Worm (Caenorhabditis elegans) whole organism, mixed stage, embryonic: ENCODE measurements around the gene T16G1.4.

Experiments
- bed-3 ChIP-seq: fragments of 200-800 bp; sonication (Bioruptor generic); optimal IDR thresholded peaks from 3 replicates; lab custom pipeline; 2018; ENCODE audit warnings: mild to moderate bottlenecking, missing genetic modification characterization, moderate library complexity, missing compliant biosample characterization
- blmp-1 ChIP-seq: fragments of 150-350 bp; optimal IDR thresholded peaks from 2 replicates; lab custom pipeline; 2014; ENCODE audit warnings: missing biosample characterization, missing genetic modification characterization
- ceh-39 ChIP-seq: fragments of 150-350 bp; optimal IDR thresholded peaks from 2 replicates; lab custom pipeline; 2014; ENCODE audit warnings: missing biosample characterization, missing genetic modification characterization
- ceh-43 ChIP-seq: fragments of 200-800 bp; sonication (Bioruptor generic); optimal IDR thresholded peaks from 2 replicates; lab custom pipeline; 2018; ENCODE audit warnings: mild to moderate bottlenecking, missing genetic modification characterization, moderate library complexity, missing compliant biosample characterization
- ceh-83 ChIP-seq: fragments of 200-800 bp; sonication (Bioruptor generic); optimal IDR thresholded peaks from 2 replicates; lab custom pipeline; 2018; ENCODE audit warnings: mild to moderate bottlenecking, missing genetic modification characterization, missing compliant biosample characterization
- ces-1 ChIP-seq: fragments of 150-350 bp; optimal IDR thresholded peaks from 2 replicates; lab custom pipeline; 2014; ENCODE audit warnings: missing biosample characterization, missing genetic modification reagents, missing genetic modification characterization
- cnd-1 ChIP-seq: fragments of 200-800 bp; sonication (Bioruptor generic); optimal IDR thresholded peaks from 2 replicates; lab custom pipeline; 2018; ENCODE audit warnings: mild to moderate bottlenecking, missing genetic modification characterization, missing compliant biosample characterization
- elt-1 ChIP-seq: sonication (generic microtip); optimal IDR thresholded peaks from 2 replicates; lab custom pipeline; 2017; ENCODE audit warnings: missing genetic modification characterization, mild to moderate bottlenecking, missing compliant biosample characterization, antibody characterized with exemption, moderate library complexity, borderline replicate concordance; ENCODE audit not compliant: insufficient read depth
- elt-3 ChIP-seq: fragments of 150-350 bp; optimal IDR thresholded peaks from 2 replicates; lab custom pipeline; 2014; ENCODE audit warnings: missing biosample characterization, missing genetic modification characterization
- flh-1 ChIP-seq: fragments of 200-800 bp; sonication (Bioruptor generic); optimal IDR thresholded peaks from 2 replicates; lab custom pipeline; 2018; ENCODE audit warnings: mild to moderate bottlenecking, missing genetic modification characterization, moderate library complexity, missing compliant biosample characterization
- ham-2 ChIP-seq: fragments of 200-800 bp; sonication (Bioruptor generic); optimal IDR thresholded peaks from 2 replicates; lab custom pipeline; 2018; ENCODE audit warnings: mild to moderate bottlenecking, missing genetic modification characterization, missing compliant biosample characterization
- hlh-1 ChIP-seq: fragments of 150-350 bp; optimal IDR thresholded peaks from 2 replicates; lab custom pipeline; 2014; ENCODE audit warnings: missing biosample characterization, missing genetic modification reagents, missing genetic modification characterization
- lin-13 ChIP-seq: fragments of 150-350 bp; optimal IDR thresholded peaks from 2 replicates; lab custom pipeline; 2014; ENCODE audit warnings: missing biosample characterization, missing genetic modification characterization
- lsy-2 ChIP-seq: fragments of 150-350 bp; optimal IDR thresholded peaks from 2 replicates; lab custom pipeline; 2014; ENCODE audit warnings: missing biosample characterization, missing genetic modification characterization
- mab-5 ChIP-seq: fragments of 150-350 bp; optimal IDR thresholded peaks from 2 replicates; lab custom pipeline; 2014; ENCODE audit warnings: missing biosample characterization, missing genetic modification characterization
- mep-1 ChIP-seq: fragments of 150-350 bp; optimal IDR thresholded peaks from 2 replicates; lab custom pipeline; 2017; ENCODE audit warnings: missing biosample characterization, missing genetic modification reagents, missing genetic modification characterization, inconsistent platforms
- nhr-12 ChIP-seq: fragments of 150-350 bp; optimal IDR thresholded peaks from 2 replicates; lab custom pipeline; 2014; ENCODE audit warnings: missing biosample characterization, missing genetic modification characterization
- nhr-2 ChIP-seq: fragments of 150-350 bp; optimal IDR thresholded peaks from 2 replicates; lab custom pipeline; 2014; ENCODE audit warnings: missing biosample characterization, missing genetic modification characterization
- nhr-237 ChIP-seq: fragments of 150-350 bp; optimal IDR thresholded peaks from 2 replicates; lab custom pipeline; 2014; ENCODE audit warnings: missing biosample characterization, missing genetic modification characterization
- nhr-28 ChIP-seq: fragments of 150-350 bp; optimal IDR thresholded peaks from 2 replicates; lab custom pipeline; 2014; ENCODE audit warnings: missing biosample characterization, missing genetic modification characterization
- nhr-76 ChIP-seq: sonication (generic microtip); optimal IDR thresholded peaks from 2 replicates; lab custom pipeline; 2017; ENCODE audit warnings: missing biosample characterization, missing genetic modification characterization
- pha-4 ChIP-seq: fragments of 150-350 bp; optimal IDR thresholded peaks from 2 replicates; lab custom pipeline; 2018; ENCODE audit warnings: missing biosample characterization, missing genetic modification reagents, missing genetic modification characterization
- snpc-4 ChIP-seq: fragments of 150-350 bp; optimal IDR thresholded peaks from 2 replicates; lab custom pipeline; 2014; ENCODE audit warnings: missing biosample characterization, missing genetic modification characterization
- sptf-1 ChIP-seq: sonication (generic microtip); optimal IDR thresholded peaks from 2 replicates; lab custom pipeline; 2017; ENCODE audit warnings: mild to moderate bottlenecking, missing genetic modification characterization, moderate library complexity, missing compliant biosample characterization
- unc-120 ChIP-seq: sonication (generic microtip); optimal IDR thresholded peaks from 2 replicates; lab custom pipeline; 2017; ENCODE audit warnings: missing genetic modification characterization, missing compliant biosample characterization; ENCODE audit not compliant: poor library complexity, severe bottlenecking
- unc-39 ChIP-seq: fragments of 150-350 bp; optimal IDR thresholded peaks from 2 replicates; lab custom pipeline; 2014; ENCODE audit warnings: missing biosample characterization, missing genetic modification characterization
- unc-62 ChIP-seq: fragments of 150-350 bp; optimal IDR thresholded peaks from 2 replicates; lab custom pipeline; 2014; ENCODE audit warnings: missing biosample characterization, missing genetic modification reagents, missing genetic modification characterization
- zip-8 ChIP-seq: fragments of 150-350 bp; optimal IDR thresholded peaks from 2 replicates; lab custom pipeline; 2014; ENCODE audit warnings: missing biosample characterization, missing genetic modification characterization
- ztf-11 ChIP-seq: fragments of 150-350 bp; optimal IDR thresholded peaks from 2 replicates; lab custom pipeline; 2014; ENCODE audit warnings: missing biosample characterization, missing genetic modification characterization

Gene T16G1.4

ce11 chrV:12941797-12942474, at the start of gene T16G1.4:
Gene T16G1.4, minus strand, starts transcription at chrV:12941847.
- TF ChIP-seq lin-13 (no peak), mab-5 (tag; lab: Kevin White, UChicago) (no peak), nhr-237 (tag; lab: Kevin White, UChicago) (no peak), ces-1 (GFP tag; lab: Kevin White, UChicago) (no peak), nhr-76 (tag; lab: Kevin White, UChicago) (no peak), flh-1 (GFP tag; lab: Kevin White, UChicago) (no peak), unc-120 (no peak), nhr-12 (tag; lab: Kevin White, UChicago) (no peak), lsy-2 (tag; lab: Kevin White, UChicago) (no peak), nhr-2 (no peak), snpc-4 (tag; lab: Kevin White, UChicago) (no peak), nhr-28 (no peak), cnd-1 (tag; lab: Kevin White, UChicago) (no peak), unc-62 (GFP tag; lab: Kevin White, UChicago) (no peak), ceh-83 (GFP tag; lab: Kevin White, UChicago) (no peak), bed-3 (no peak), sptf-1 (tag; lab: Kevin White, UChicago) (no peak), mep-1 (no peak), elt-3 (no peak)

ce11 chrV:12988256-12988655, 46.6 kb upstream of the T16G1.4 start, which contains the start of gene F15B9.8:
Gene F15B9.8, plus strand, starts transcription at chrV:12988556.
- TF ChIP-seq zip-8 (peak; percentile 72), nhr-12 (tag; lab: Kevin White, UChicago) (no peak), blmp-1 (tag; lab: Kevin White, UChicago) (peak; percentile 22)

DNA sequence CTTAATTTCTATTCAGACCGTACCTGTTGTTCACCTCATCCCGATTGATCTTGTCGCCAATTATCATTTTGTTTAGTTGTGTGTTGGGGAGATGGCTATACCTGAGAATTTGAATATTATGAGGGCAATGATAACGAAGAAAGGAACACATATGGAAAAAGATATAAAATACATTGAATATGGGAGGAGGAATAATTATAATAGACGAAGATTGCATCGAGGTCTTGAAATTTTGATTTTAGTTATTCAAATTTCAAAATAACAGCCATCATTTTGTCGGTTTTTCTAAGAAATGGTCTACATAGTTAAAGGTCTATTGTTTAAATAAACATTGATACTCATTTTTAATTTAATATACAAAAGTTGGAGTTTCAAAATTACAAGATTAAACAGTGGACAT, 45.4 kb upstream of the T16G1.4 start, which contains the start of gene shw-3:
shw-3 (minus strand) TSS at position 101 of the 400 bp plus-strand sequence.
- TF ChIP-seq ceh-83 (GFP tag; lab: Kevin White, UChicago), result no peak
- no peak for TF ChIP-seq ztf-11 (tag; lab: Kevin White, UChicago)
- TF ChIP-seq ceh-39 (tag; lab: Kevin White, UChicago), result no peak
- TF ChIP-seq ham-2 (GFP tag; lab: Kevin White, UChicago), result peak; percentile 21
- TF ChIP-seq flh-1 (GFP tag; lab: Kevin White, UChicago), result no peak

DNA sequence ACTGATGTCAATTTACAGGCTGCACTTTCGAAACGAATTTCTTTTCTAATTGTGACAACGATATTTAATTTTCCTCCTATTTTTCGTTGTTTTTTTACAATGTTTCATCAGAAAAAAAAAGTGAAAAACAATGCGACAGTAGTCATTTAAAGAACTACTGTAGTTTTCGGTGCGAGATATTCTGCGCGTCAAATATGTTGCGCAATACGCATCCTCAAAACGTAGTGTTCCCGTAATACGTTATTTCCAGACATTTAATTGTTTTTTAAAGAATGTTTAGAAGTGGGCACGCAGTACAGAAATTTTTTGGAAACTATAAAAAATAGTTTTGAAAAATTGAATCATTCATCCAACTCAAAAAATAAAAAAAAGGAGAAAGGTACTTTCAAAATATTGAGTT, 32.4 kb upstream of the T16G1.4 start:
- peak; percentile 66 for TF ChIP-seq zip-8
- TF ChIP-seq pha-4, result no peak

ce11 chrV:12970575-12971160, 29.0 kb upstream of the T16G1.4 start, which contains the start of gene pnn-1:
Gene pnn-1, plus strand, starts transcription at chrV:12971110.
- TF ChIP-seq unc-39 (tag; lab: Kevin White, UChicago) (no peak), lsy-2 (tag; lab: Kevin White, UChicago) (peak; percentile 57), ceh-39 (tag; lab: Kevin White, UChicago) (no peak), ceh-43 (GFP tag; lab: Kevin White, UChicago) (no peak), ceh-83 (GFP tag; lab: Kevin White, UChicago) (no peak), pha-4 (no peak), ces-1 (GFP tag; lab: Kevin White, UChicago) (peak; percentile 79), hlh-1 (tag; lab: Kevin White, UChicago) (no peak), lin-13 (no peak), zip-8 (no peak), mab-5 (tag; lab: Kevin White, UChicago) (no peak), ham-2 (GFP tag; lab: Kevin White, UChicago) (no peak), elt-1 (no peak), nhr-237 (tag; lab: Kevin White, UChicago) (no peak), mep-1 (peak; percentile 15), unc-62 (GFP tag; lab: Kevin White, UChicago) (no peak)

ce11 chrV:12968555-12968954, 26.9 kb upstream of the T16G1.4 start, which contains the start of gene lin-46:
Gene lin-46, plus strand, starts transcription at chrV:12968855.
- no peak for TF ChIP-seq lin-13
